Fruit fly (Drosophila melanogaster) whole organism, embryonic: ENCODE measurements around the gene CG10481.

Experiments
- Awh ChIP-seq: fragments of 200-800 bp; sonication (Bioruptor generic); IDR thresholded peaks from 2 replicates; pipeline ENCODE4, ENCODE4 v1.3.6; 2022; ENCODE audit warnings: missing biosample characterization, missing genetic modification characterization
- B-H2 ChIP-seq: fragments of 200-800 bp; sonication (Bioruptor generic); optimal IDR thresholded peaks from 2 replicates; lab custom pipeline; 2018; ENCODE audit warnings: missing biosample characterization, mild to moderate bottlenecking, missing genetic modification characterization
- Blimp-1 ChIP-seq: fragments of 200-800 bp; sonication (Bioruptor generic); optimal IDR thresholded peaks from 3 replicates; lab custom pipeline; 2018; ENCODE audit warnings: missing biosample characterization, missing genetic modification characterization, mild to moderate bottlenecking, moderate library complexity, missing genetic modification reagents
- CG10959 ChIP-seq: fragments of 200-800 bp; sonication (Bioruptor generic); IDR thresholded peaks from 2 replicates; pipeline ENCODE4 v1.3.6; 2022; ENCODE audit warnings: missing biosample characterization, missing genetic modification characterization
- CG11093 ChIP-seq: fragments of 200-800 bp; sonication (Bioruptor generic); IDR thresholded peaks from 3 replicates; pipeline ENCODE4 v1.3.6; 2022; ENCODE audit warnings: missing biosample characterization, missing genetic modification characterization
- CG1233 ChIP-seq: fragments of 200-800 bp; sonication (Bioruptor generic); optimal IDR thresholded peaks from 4 replicates; lab custom pipeline; 2018; ENCODE audit warnings: missing biosample characterization, mild to moderate bottlenecking, missing genetic modification characterization
- CG13287 ChIP-seq: fragments of 200-800 bp; sonication (Bioruptor generic); IDR thresholded peaks from 2 replicates; pipeline ENCODE4 v1.3.6; 2022; ENCODE audit warnings: missing biosample characterization, missing genetic modification characterization; ENCODE audit not compliant: partially characterized antibody
- CG13894 ChIP-seq: fragments of 200-800 bp; sonication (Bioruptor generic); optimal IDR thresholded peaks from 3 replicates; lab custom pipeline; 2018; ENCODE audit warnings: missing biosample characterization, mild to moderate bottlenecking, missing genetic modification characterization, moderate library complexity
- CG17802 ChIP-seq: fragments of 200-800 bp; sonication (Bioruptor generic); optimal IDR thresholded peaks from 2 replicates; lab custom pipeline; 2018; ENCODE audit warnings: missing biosample characterization, mild to moderate bottlenecking, missing genetic modification characterization, moderate library complexity
- CG31441 ChIP-seq: fragments of 200-800 bp; sonication (Bioruptor generic); IDR thresholded peaks from 2 replicates; pipeline ENCODE4 v1.3.6; 2022; ENCODE audit warnings: missing biosample characterization, missing genetic modification characterization
- CG3163 ChIP-seq: fragments of 200-800 bp; sonication (Bioruptor generic); optimal IDR thresholded peaks from 3 replicates; lab custom pipeline; 2016; ENCODE audit warnings: missing biosample characterization, missing genetic modification characterization
- CG34422 ChIP-seq: fragments of 200-800 bp; sonication (Bioruptor generic); IDR thresholded peaks from 3 replicates; pipeline ENCODE4 v1.3.6; 2022; ENCODE audit warnings: missing biosample characterization, missing genetic modification characterization
- CG4617 ChIP-seq: fragments of 200-800 bp; sonication (Bioruptor generic); optimal IDR thresholded peaks from 3 replicates; lab custom pipeline; 2016; ENCODE audit warnings: missing biosample characterization, missing genetic modification characterization, borderline replicate concordance
- CG5180 ChIP-seq: fragments of 200-800 bp; sonication (Bioruptor generic); optimal IDR thresholded peaks from 3 replicates; lab custom pipeline; 2017; ENCODE audit warnings: missing biosample characterization, missing genetic modification characterization, mild to moderate bottlenecking, moderate library complexity, missing genetic modification reagents
- CG5953 ChIP-seq: fragments of 200-800 bp; sonication (Bioruptor generic); IDR thresholded peaks from 2 replicates; pipeline ENCODE4 v1.3.6; 2022; ENCODE audit warnings: missing biosample characterization, missing genetic modification characterization
- CG7271 ChIP-seq: fragments of 200-800 bp; sonication (Bioruptor generic); optimal IDR thresholded peaks from 2 replicates; lab custom pipeline; 2018; ENCODE audit warnings: missing biosample characterization, mild to moderate bottlenecking, missing genetic modification characterization, moderate library complexity
- CG7839 ChIP-seq: fragments of 200-800 bp; sonication (Bioruptor generic); optimal IDR thresholded peaks from 3 replicates; lab custom pipeline; 2018; ENCODE audit warnings: missing biosample characterization, mild to moderate bottlenecking, missing genetic modification characterization, moderate library complexity
- CG7963 ChIP-seq: fragments of 200-800 bp; sonication (Bioruptor generic); IDR thresholded peaks from 3 replicates; pipeline ENCODE4 v1.3.6; 2022; ENCODE audit warnings: missing biosample characterization, missing genetic modification characterization; ENCODE audit not compliant: partially characterized antibody
- CG7987 ChIP-seq: fragments of 200-800 bp; sonication (Bioruptor generic); optimal IDR thresholded peaks from 2 replicates; lab custom pipeline; 2018; ENCODE audit warnings: missing biosample characterization, mild to moderate bottlenecking, missing genetic modification characterization, moderate library complexity
- CG8290 ChIP-seq, 3 experiments: fragments of 200-800 bp; sonication (Bioruptor generic); optimal IDR thresholded peaks; 2 replicates each; lab custom pipeline; 2016 to 2019; ENCODE audit warnings: missing biosample characterization in 3 of 3, missing genetic modification characterization in 3 of 3, mild to moderate bottlenecking in 2 of 3, moderate library complexity in 1 of 3
- CG8765 ChIP-seq: fragments of 200-800 bp; sonication (Bioruptor generic); IDR thresholded peaks from 2 replicates; pipeline ENCODE4 v1.3.6; 2022; ENCODE audit warnings: missing biosample characterization, missing genetic modification characterization
- CG8924 ChIP-seq: fragments of 200-800 bp; optimal IDR thresholded peaks from 3 replicates; lab custom pipeline; 2019; ENCODE audit warnings: missing biosample characterization, mild to moderate bottlenecking, missing genetic modification characterization, moderate library complexity
- CoRest ChIP-seq: fragments of 200-800 bp; sonication (Bioruptor generic); optimal IDR thresholded peaks from 3 replicates; lab custom pipeline; 2018; ENCODE audit warnings: missing biosample characterization, mild to moderate bottlenecking, missing genetic modification characterization, moderate library complexity
- Deaf1 ChIP-seq: fragments of 200-800 bp; optimal IDR thresholded peaks from 3 replicates; lab custom pipeline; 2019; ENCODE audit warnings: missing biosample characterization, mild to moderate bottlenecking, missing genetic modification characterization, moderate library complexity
- Ets97D ChIP-seq: fragments of 200-800 bp; sonication (Bioruptor generic); optimal IDR thresholded peaks from 3 replicates; lab custom pipeline; 2016; ENCODE audit warnings: missing biosample characterization, missing genetic modification characterization
- Hmr ChIP-seq: fragments of 200-800 bp; sonication (Bioruptor generic); optimal IDR thresholded peaks from 3 replicates; lab custom pipeline; 2017; ENCODE audit warnings: mild to moderate bottlenecking, missing biosample characterization, missing genetic modification reagents, missing genetic modification characterization
- Jarid2 ChIP-seq: fragments of 200-800 bp; sonication (Bioruptor generic); optimal IDR thresholded peaks from 3 replicates; lab custom pipeline; 2017; ENCODE audit warnings: mild to moderate bottlenecking, missing biosample characterization, missing genetic modification reagents, missing genetic modification characterization
- MESR4 ChIP-seq: fragments of 200-800 bp; sonication (Bioruptor generic); optimal IDR thresholded peaks from 2 replicates; lab custom pipeline; 2018; ENCODE audit warnings: missing biosample characterization, mild to moderate bottlenecking, missing genetic modification characterization, moderate library complexity
- MTF-1 ChIP-seq: fragments of 200-800 bp; sonication (Bioruptor generic); optimal IDR thresholded peaks from 2 replicates; lab custom pipeline; 2018; ENCODE audit warnings: missing biosample characterization, mild to moderate bottlenecking, missing genetic modification characterization, borderline replicate concordance
- Ptx1 ChIP-seq: fragments of 200-800 bp; sonication (Bioruptor generic); IDR thresholded peaks from 2 replicates; pipeline ENCODE4 v1.3.6; 2022; ENCODE audit warnings: missing biosample characterization, missing genetic modification characterization
- Trl ChIP-seq, 3 experiments: fragments of >200 bp in 2 of 3; fragments of 200-800 bp in 1 of 3; sonication (Bioruptor generic) in 1 of 3; optimal IDR thresholded peaks; 2 replicates in 1 of 3; 3 replicates in 2 of 3; lab custom pipeline; 2016 to 2017; ENCODE audit warnings: missing biosample characterization in 1 of 3, missing genetic modification characterization in 1 of 3
- abd-A ChIP-seq: fragments of 200-800 bp; sonication (Bioruptor generic); optimal IDR thresholded peaks from 3 replicates; lab custom pipeline; 2019; ENCODE audit warnings: missing biosample characterization, mild to moderate bottlenecking, missing genetic modification characterization, moderate library complexity
- chinmo ChIP-seq: fragments of 200-800 bp; sonication (Bioruptor generic); IDR thresholded peaks from 4 replicates; pipeline ENCODE4 v1.3.6; 2022; ENCODE audit warnings: missing biosample characterization, missing genetic modification characterization; ENCODE audit not compliant: partially characterized antibody
- chm ChIP-seq: fragments of 200-800 bp; sonication (Bioruptor generic); IDR thresholded peaks from 2 replicates; pipeline ENCODE4 v1.3.6; 2022; ENCODE audit warnings: missing biosample characterization, missing genetic modification characterization
- chn ChIP-seq: fragments of 200-800 bp; sonication (Bioruptor generic); optimal IDR thresholded peaks from 2 replicates; lab custom pipeline; 2016; ENCODE audit warnings: missing biosample characterization, missing genetic modification characterization
- dan ChIP-seq: fragments of 200-800 bp; sonication (Bioruptor generic); IDR thresholded peaks from 2 replicates; pipeline ENCODE4 v1.3.6; 2022; ENCODE audit warnings: missing biosample characterization, missing genetic modification characterization
- fd102C ChIP-seq: fragments of 200-800 bp; sonication (Bioruptor generic); optimal IDR thresholded peaks from 2 replicates; lab custom pipeline; 2018; ENCODE audit warnings: missing biosample characterization, mild to moderate bottlenecking, missing genetic modification characterization, moderate library complexity
- klu ChIP-seq: fragments of 200-800 bp; sonication (Bioruptor generic); IDR thresholded peaks from 2 replicates; pipeline ENCODE4 v1.3.6; 2022; ENCODE audit warnings: missing biosample characterization, missing genetic modification characterization
- lmd ChIP-seq: fragments of 200-800 bp; sonication (Bioruptor generic); IDR thresholded peaks from 2 replicates; pipeline ENCODE4 v1.3.6; 2022; ENCODE audit warnings: missing biosample characterization, missing genetic modification characterization
- mirr ChIP-seq: fragments of 200-800 bp; sonication (Bioruptor generic); optimal IDR thresholded peaks from 3 replicates; lab custom pipeline; 2018; ENCODE audit warnings: missing biosample characterization, mild to moderate bottlenecking, missing genetic modification characterization
- nmo ChIP-seq: fragments of 200-800 bp; sonication (Bioruptor generic); optimal IDR thresholded peaks from 2 replicates; lab custom pipeline; 2018; ENCODE audit warnings: missing biosample characterization, mild to moderate bottlenecking, missing genetic modification characterization, moderate library complexity
- sens ChIP-seq: fragments of 200-800 bp; sonication (Bioruptor generic); peaks from one replicate; lab custom pipeline; 2016; ENCODE audit warnings: missing biosample characterization, missing genetic modification characterization
- sima ChIP-seq: fragments of 200-800 bp; sonication (Bioruptor generic); optimal IDR thresholded peaks from 2 replicates; lab custom pipeline; 2016; ENCODE audit warnings: missing biosample characterization, missing genetic modification characterization
- so ChIP-seq: fragments of 200-800 bp; sonication (Bioruptor generic); IDR thresholded peaks from 3 replicates; pipeline ENCODE4 v1.3.6; 2022; ENCODE audit warnings: missing biosample characterization, missing genetic modification characterization
- sug ChIP-seq: fragments of 200-800 bp; optimal IDR thresholded peaks from 2 replicates; lab custom pipeline; 2019; ENCODE audit warnings: missing biosample characterization, mild to moderate bottlenecking, missing genetic modification characterization, moderate library complexity
- usp ChIP-seq: fragments of >200 bp; optimal IDR thresholded peaks from 2 replicates; lab custom pipeline; 2017; ENCODE audit warnings: missing biosample characterization, missing genetic modification characterization

Gene CG10481

dm6 chr2L:19930102-19930501 lies 37.8 kb upstream of the CG10481 start (continued):
- TF ChIP-seq sima (GFP tag; lab: Kevin White, UChicago) (no peak), Hmr (peak; percentile 62), CoRest (tag; lab: Kevin White, UChicago) (peak; percentile 56), Ets97D (no peak), CG31441 (GFP tag; lab: Robert Waterston, UW) (peak; percentile 63), CG34422 (no peak)

- TF ChIP-seq dan, result 0 out of 2 replicates have a peak, but pooled peaks have one; percentile 6
- TF ChIP-seq lmd (GFP tag; lab: Robert Waterston, UW), result 0 out of 2 replicates have a peak, but pooled peaks have one; percentile 14
- TF ChIP-seq klu (GFP tag; lab: Robert Waterston, UW), result no peak
- no peak for TF ChIP-seq nmo (GFP tag; lab: Kevin White, UChicago)
- peak; percentile 29 for TF ChIP-seq sens (GFP tag; lab: Kevin White, UChicago)
- TF ChIP-seq MESR4, result no peak
- TF ChIP-seq mirr (GFP tag; lab: Kevin White, UChicago), result peak; percentile 12
- peak; percentile 58 for TF ChIP-seq CG13894 (tag; lab: Kevin White, UChicago)
- peak; percentile 95 for TF ChIP-seq abd-A (tag; lab: Kevin White, UChicago)
These were observed 31.4 kb upstream of the CG10481 start for dm6 chr2L:19923786-19924185.

DNA sequence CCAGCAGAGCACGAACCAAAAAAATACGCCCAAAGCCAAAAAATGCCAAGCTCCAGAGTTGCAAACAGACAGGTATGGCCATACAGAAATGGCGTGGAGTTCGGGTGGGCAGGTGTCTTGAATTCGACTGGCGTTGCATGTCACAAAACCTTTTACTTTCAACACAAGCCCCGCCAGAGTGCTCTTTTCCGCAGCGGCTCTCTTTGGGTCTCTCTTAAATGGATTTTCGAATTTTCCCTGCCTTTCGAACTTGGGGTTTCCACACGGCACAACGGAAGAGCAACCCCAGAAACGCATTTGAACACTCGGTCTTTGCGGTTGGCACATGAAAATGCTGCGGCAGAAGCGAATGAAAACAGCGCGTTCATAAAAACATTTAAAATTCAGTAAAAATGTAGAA lies 25.5 kb upstream of the CG10481 start:
- no peak for TF ChIP-seq fd102C
- TF ChIP-seq Awh (GFP tag; lab: Robert Waterston, UW), result no peak
- no peak for TF ChIP-seq CG7271
- no peak for TF ChIP-seq so (GFP tag; lab: Robert Waterston, UW)
- no peak for TF ChIP-seq CG7839
- peak; percentile 13 for TF ChIP-seq Jarid2
- TF ChIP-seq CG11093 (GFP tag; lab: Robert Waterston, UW), result no peak
- TF ChIP-seq CG7987 (GFP tag; lab: Kevin White, UChicago), result no peak
- peak; percentile 10 to 59 for TF ChIP-seq Trl (optimal IDR thresholded peaks at IDR 0.05; lab: Kevin White, UChicago)
- TF ChIP-seq Trl (GFP tag; optimal IDR thresholded peaks at IDR 0.05; lab: Kevin White, UChicago), result no peak
- 0 out of 4 replicates have a peak, but pooled peaks have one; percentile 12 for TF ChIP-seq chinmo (GFP tag; lab: Robert Waterston, UW)
- TF ChIP-seq Blimp-1 (GFP tag; lab: Kevin White, UChicago), result peak; percentile 53
- TF ChIP-seq CG5180 (GFP tag; lab: Kevin White, UChicago), result peak; percentile 89
- TF ChIP-seq CG3163, result peak; percentile 90
- no peak for TF ChIP-seq CG8290 (GFP tag; optimal IDR thresholded peaks at IDR 0.05; lab: Kevin White, UChicago)
- TF ChIP-seq CG8290 (tag; optimal IDR thresholded peaks at IDR 0.05; lab: Kevin White, UChicago), result no peak
- TF ChIP-seq CG17802, result no peak
- peak; percentile 60 for TF ChIP-seq MTF-1 (GFP tag; lab: Kevin White, UChicago)
- no peak for TF ChIP-seq sug (tag; lab: Kevin White, UChicago)
- TF ChIP-seq CG1233 (GFP tag; lab: Kevin White, UChicago), result no peak
- no peak for TF ChIP-seq CG5953 (GFP tag; lab: Robert Waterston, UW)

- TF ChIP-seq CG8765, result no peak
- no peak for TF ChIP-seq Ptx1
- TF ChIP-seq usp, result no peak
- no peak for TF ChIP-seq CG10959 (GFP tag; lab: Robert Waterston, UW)
- TF ChIP-seq CG5180 (GFP tag; lab: Kevin White, UChicago), result peak; percentile 68
- TF ChIP-seq chn (GFP tag; lab: Kevin White, UChicago), result no peak
- TF ChIP-seq CG8924 (tag; lab: Kevin White, UChicago), result no peak
- no peak for TF ChIP-seq Deaf1
- no peak for TF ChIP-seq B-H2 (GFP tag; lab: Kevin White, UChicago)
- TF ChIP-seq CG13287 (GFP tag; lab: Robert Waterston, UW), result 0 out of 2 replicates have a peak, but pooled peaks have one; percentile 12
- TF ChIP-seq chm, result no peak
- TF ChIP-seq CG4617 (GFP tag; lab: Kevin White, UChicago), result no peak
- no peak for TF ChIP-seq CG7963
These were observed 24.6 kb upstream of the CG10481 start for dm6 chr2L:19916982-19917381.
